Worm (Caenorhabditis elegans) whole organism, young adult: ENCODE measurements around the gene srh-246.

Experiments used
- C06A6.2 ChIP-seq: fragments of 200-800 bp; sonication (Bioruptor generic); conservative IDR thresholded peaks from 2 replicates; pipeline ENCODE4 v1.3.6; 2022; ENCODE audit warnings: missing genetic modification characterization, missing compliant biosample characterization
- D2030.7 ChIP-seq: fragments of 200-800 bp; sonication (Bioruptor generic); IDR thresholded peaks from 2 replicates; pipeline ENCODE4 v1.3.6; 2022; ENCODE audit warnings: missing genetic modification reagents, missing genetic modification characterization, missing compliant biosample characterization
- F33H1.4 ChIP-seq: fragments of 200-800 bp; sonication (Bioruptor generic); IDR thresholded peaks from 2 replicates; pipeline ENCODE4 v1.3.6; 2022; ENCODE audit warnings: missing genetic modification reagents, missing genetic modification characterization, missing compliant biosample characterization
- F39B2.1 ChIP-seq: fragments of 200-800 bp; sonication (Bioruptor generic); IDR thresholded peaks from 2 replicates; pipeline ENCODE4 v1.3.6; 2022; ENCODE audit warnings: missing genetic modification reagents, missing genetic modification characterization, missing compliant biosample characterization
- F55B11.4 ChIP-seq: sonication (generic microtip); optimal IDR thresholded peaks from 2 replicates; lab custom pipeline; 2016; ENCODE audit warnings: missing compliant biosample characterization, missing genetic modification characterization, borderline replicate concordance; ENCODE audit not compliant: insufficient read depth
- F57C9.4 ChIP-seq: sonication (generic microtip); optimal IDR thresholded peaks from 2 replicates; lab custom pipeline; 2017; ENCODE audit warnings: mild to moderate bottlenecking, missing genetic modification characterization, missing compliant biosample characterization
- T26A5.8 ChIP-seq: sonication (generic microtip); optimal IDR thresholded peaks from 2 replicates; lab custom pipeline; 2016; ENCODE audit warnings: missing genetic modification characterization, missing compliant biosample characterization
- Y79H2A.3 ChIP-seq: fragments of 200-800 bp; sonication (Bioruptor generic); conservative IDR thresholded peaks from 2 replicates; pipeline ENCODE4 v1.3.6; 2022; ENCODE audit warnings: missing genetic modification reagents, missing genetic modification characterization, missing compliant biosample characterization
- Y95B8A.8 ChIP-seq: fragments of 200-800 bp; sonication (Bioruptor generic); IDR thresholded peaks from 2 replicates; pipeline ENCODE4 v1.3.6; 2022; ENCODE audit warnings: missing genetic modification reagents, missing genetic modification characterization, missing compliant biosample characterization
- ccch-3 ChIP-seq: fragments of 200-800 bp; sonication (Bioruptor generic); optimal IDR thresholded peaks from 2 replicates; lab custom pipeline; 2018; ENCODE audit warnings: mild to moderate bottlenecking, missing genetic modification characterization, missing compliant biosample characterization
- ceh-100 ChIP-seq: fragments of 200-800 bp; sonication (Bioruptor generic); IDR thresholded peaks from 2 replicates; pipeline ENCODE4 v1.3.6; 2022; ENCODE audit warnings: missing genetic modification reagents, missing genetic modification characterization, missing compliant biosample characterization
- egl-18 ChIP-seq: fragments of 200-800 bp; sonication (Bioruptor generic); IDR thresholded peaks from 2 replicates; pipeline ENCODE4 v1.3.6; 2022; ENCODE audit warnings: missing genetic modification reagents, missing genetic modification characterization, missing compliant biosample characterization
- ets-4 ChIP-seq: fragments of 200-800 bp; sonication (Bioruptor generic); optimal IDR thresholded peaks from 2 replicates; lab custom pipeline; 2018; ENCODE audit warnings: mild to moderate bottlenecking, missing genetic modification characterization, missing compliant biosample characterization
- him-1 ChIP-seq: sonication (generic microtip); optimal IDR thresholded peaks from 2 replicates; lab custom pipeline; 2016; ENCODE audit warnings: missing genotype, missing genetic modification reagents, missing genetic modification characterization, missing compliant biosample characterization
- hlh-12 ChIP-seq: sonication (generic microtip); optimal IDR thresholded peaks from 2 replicates; lab custom pipeline; 2016; ENCODE audit warnings: missing genetic modification characterization, missing compliant biosample characterization
- hmg-1.2 ChIP-seq: fragments of 200-800 bp; sonication (Bioruptor generic); IDR thresholded peaks from 2 replicates; pipeline ENCODE4 v1.3.6; 2022; ENCODE audit warnings: missing genetic modification reagents, missing genetic modification characterization, missing compliant biosample characterization
- let-526 ChIP-seq: fragments of 200-800 bp; sonication (Bioruptor generic); IDR thresholded peaks from 2 replicates; pipeline ENCODE4 v1.3.6; 2022; ENCODE audit warnings: missing genetic modification reagents, missing genetic modification characterization, missing compliant biosample characterization
- let-607 ChIP-seq, 2 experiments: fragments of 200-800 bp in 1 of 2; sonication (Bioruptor generic) in 1 of 2; sonication (generic microtip) in 1 of 2; optimal IDR thresholded peaks; 2 replicates each; lab custom pipeline; 2016 to 2018; ENCODE audit warnings: mild to moderate bottlenecking in 2 of 2, missing compliant biosample characterization in 2 of 2, missing genetic modification characterization in 2 of 2, moderate library complexity in 2 of 2, missing genotype in 1 of 2
- lin-40 ChIP-seq: sonication (generic microtip); optimal IDR thresholded peaks from 2 replicates; lab custom pipeline; 2016; ENCODE audit warnings: missing genetic modification characterization, mild to moderate bottlenecking, missing compliant biosample characterization, missing genotype, missing genetic modification reagents
- lin-54 ChIP-seq: fragments of 200-800 bp; sonication (Bioruptor generic); optimal IDR thresholded peaks from 2 replicates; lab custom pipeline; 2018; ENCODE audit warnings: mild to moderate bottlenecking, missing genetic modification characterization, missing compliant biosample characterization
- lsl-1 ChIP-seq: fragments of 200-800 bp; sonication (Bioruptor generic); optimal IDR thresholded peaks from 2 replicates; lab custom pipeline; 2018; ENCODE audit warnings: mild to moderate bottlenecking, missing genetic modification characterization, moderate library complexity, missing compliant biosample characterization
- madf-10 ChIP-seq: sonication (generic microtip); optimal IDR thresholded peaks from 2 replicates; lab custom pipeline; 2016; ENCODE audit warnings: mild to moderate bottlenecking, missing genetic modification characterization, missing compliant biosample characterization
- nfya-1 ChIP-seq: sonication (generic microtip); optimal IDR thresholded peaks from 2 replicates; lab custom pipeline; 2017; ENCODE audit warnings: antibody characterized with exemption, missing compliant biosample characterization, missing genetic modification characterization, borderline replicate concordance; ENCODE audit not compliant: insufficient read depth
- nhr-179 ChIP-seq: sonication (generic microtip); optimal IDR thresholded peaks from 2 replicates; lab custom pipeline; 2016; ENCODE audit warnings: mild to moderate bottlenecking, missing genetic modification characterization, missing compliant biosample characterization
- nhr-80 ChIP-seq: sonication (generic microtip); optimal IDR thresholded peaks from 2 replicates; lab custom pipeline; 2016; ENCODE audit warnings: missing genetic modification characterization, missing compliant biosample characterization
- rec-8 ChIP-seq, 2 experiments: sonication (generic microtip); optimal IDR thresholded peaks; 2 replicates each; lab custom pipeline; 2016; ENCODE audit warnings: mild to moderate bottlenecking in 2 of 2, missing genetic modification characterization in 2 of 2, missing genetic modification reagents in 2 of 2, missing genotype in 2 of 2, missing biosample characterization in 1 of 2, missing compliant biosample characterization in 1 of 2, moderate library complexity in 1 of 2
- rpc-1 ChIP-seq, 2 experiments: fragments of 150-350 bp in 1 of 2; sonication (generic microtip) in 1 of 2; optimal IDR thresholded peaks; 2 replicates each; lab custom pipeline; 2014 to 2018; ENCODE audit warnings: missing biosample characterization in 1 of 2, missing genetic modification characterization in 1 of 2, missing genetic modification reagents in 1 of 2, missing genotype in 1 of 2
- sdz-38 ChIP-seq: sonication (generic microtip); optimal IDR thresholded peaks from 2 replicates; lab custom pipeline; 2016; ENCODE audit warnings: missing genotype, missing genetic modification characterization, missing compliant biosample characterization
- sea-2 ChIP-seq: fragments of 200-800 bp; sonication (Bioruptor generic); IDR thresholded peaks from 2 replicates; pipeline ENCODE4 v1.3.6; 2022; ENCODE audit warnings: missing genetic modification characterization, missing compliant biosample characterization
- snpc-1.1 ChIP-seq: sonication (generic microtip); optimal IDR thresholded peaks from 2 replicates; lab custom pipeline; 2017; ENCODE audit warnings: missing genetic modification characterization, mild to moderate bottlenecking, missing compliant biosample characterization, antibody characterized with exemption, moderate library complexity, missing genotype, missing genetic modification reagents; ENCODE audit not compliant: insufficient read depth
- snpc-1.3 ChIP-seq: sonication (generic microtip); optimal IDR thresholded peaks from 2 replicates; lab custom pipeline; 2017; ENCODE audit warnings: missing genetic modification characterization, mild to moderate bottlenecking, missing compliant biosample characterization, antibody characterized with exemption, moderate library complexity, missing genotype, missing genetic modification reagents; ENCODE audit not compliant: insufficient read depth
- somi-1 ChIP-seq: fragments of 200-800 bp; sonication (Bioruptor generic); optimal IDR thresholded peaks from 2 replicates; lab custom pipeline; 2018; ENCODE audit warnings: mild to moderate bottlenecking, missing genetic modification characterization, missing compliant biosample characterization
- tbx-9 ChIP-seq: sonication (generic microtip); optimal IDR thresholded peaks from 2 replicates; lab custom pipeline; 2016; ENCODE audit warnings: borderline replicate concordance, missing genetic modification characterization, inconsistent platforms, missing compliant biosample characterization
- zfh-2 ChIP-seq: fragments of 200-800 bp; sonication (Bioruptor generic); conservative IDR thresholded peaks from 2 replicates; pipeline ENCODE4 v1.3.6; 2022; ENCODE audit warnings: missing genetic modification reagents, missing genetic modification characterization, missing compliant biosample characterization
- ztf-3 ChIP-seq: fragments of 200-800 bp; sonication (Bioruptor generic); optimal IDR thresholded peaks from 2 replicates; lab custom pipeline; 2018; ENCODE audit warnings: mild to moderate bottlenecking, missing genetic modification characterization, missing compliant biosample characterization

srh-246 gene

DNA sequence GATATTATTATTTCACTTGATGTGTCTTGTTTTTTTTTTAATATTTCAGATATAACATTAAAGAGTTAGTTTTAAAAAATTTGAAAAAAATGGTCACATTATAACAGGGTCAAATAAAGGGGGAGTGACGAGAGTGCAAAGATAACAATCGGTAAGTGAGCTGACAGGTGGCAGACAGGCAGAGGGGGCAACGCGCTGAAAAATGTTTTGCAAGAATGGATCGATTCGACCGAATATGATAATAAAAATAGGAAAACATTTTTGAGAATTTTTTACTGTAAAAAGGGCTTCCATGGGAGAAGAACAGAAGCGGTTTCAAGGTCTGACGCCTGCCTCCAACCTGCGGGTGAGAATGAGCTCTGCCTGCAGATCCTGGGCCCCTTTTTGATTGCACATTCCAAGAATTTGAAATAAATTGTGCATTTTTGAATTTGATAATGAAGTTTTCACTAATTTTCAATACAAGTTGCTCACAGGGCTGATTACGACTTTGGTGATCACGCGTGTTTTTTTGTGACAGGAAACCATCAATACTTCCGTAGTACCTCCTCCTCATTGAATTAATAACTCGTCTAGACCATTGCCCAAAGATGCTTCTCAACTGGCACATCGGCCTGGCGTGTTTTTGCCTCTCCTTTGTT, 42.0 kb upstream of the srh-246 start, which contains the start of the genes ugt-29 and srx-5:
Gene ugt-29, minus strand, starts transcription at position 101 of the 641 bp plus-strand sequence.
Gene srx-5, plus strand, starts transcription at position 591 of the 641 bp plus-strand sequence.
- TF ChIP-seq nhr-80 (tag; lab: Kevin White, UChicago) = peak; percentile 39
- no peak for TF ChIP-seq ceh-100 (GFP tag; lab: Robert Waterston, UW)
- TF ChIP-seq zfh-2 (GFP tag; lab: Robert Waterston, UW) = no peak
- TF ChIP-seq, all 124 proteins: peak for 1

- no peak for TF ChIP-seq rpc-1 (optimal IDR thresholded peaks at IDR 0.05; lab: Kevin White, UChicago)
- TF ChIP-seq rpc-1 (tag; optimal IDR thresholded peaks at IDR 0.05; lab: Kevin White, UChicago) = no peak
- no peak for TF ChIP-seq somi-1 (GFP tag; lab: Kevin White, UChicago)
- no peak for TF ChIP-seq F57C9.4 (tag; lab: Kevin White, UChicago)
- no peak for TF ChIP-seq ets-4 (GFP tag; lab: Kevin White, UChicago)
- TF ChIP-seq sea-2 (GFP tag; lab: Robert Waterston, UW) = no peak
- TF ChIP-seq T26A5.8 (tag; lab: Kevin White, UChicago) = no peak
- TF ChIP-seq lin-40 = no peak
- TF ChIP-seq sdz-38 (tag; lab: Kevin White, UChicago) = no peak
- TF ChIP-seq F33H1.4 = no peak
- no peak for TF ChIP-seq ztf-3 (GFP tag; lab: Kevin White, UChicago)
- TF ChIP-seq tbx-9 = no peak
- no peak for TF ChIP-seq Y79H2A.3 (GFP tag; lab: Robert Waterston, UW)
- no peak for TF ChIP-seq F55B11.4
Observed at ce11 chrV:699051-699450, 41.5 kb upstream of the srh-246 start.

- TF ChIP-seq egl-18 (GFP tag; lab: Robert Waterston, UW) = no peak
- no peak for TF ChIP-seq let-526 (GFP tag; lab: Robert Waterston, UW)
- TF ChIP-seq snpc-1.3 (tag; lab: Kevin White, UChicago) = no peak
- TF ChIP-seq F39B2.1 (GFP tag; lab: Robert Waterston, UW) = no peak
- no peak for TF ChIP-seq snpc-1.1
- TF ChIP-seq C06A6.2 = no peak
- TF ChIP-seq nhr-179 (tag; lab: Kevin White, UChicago) = no peak
- no peak for TF ChIP-seq rec-8 (tag; optimal IDR thresholded peaks at IDR 0.05; lab: Kevin White, UChicago)
- no peak for TF ChIP-seq lin-54
- no peak for TF ChIP-seq hmg-1.2 (GFP tag; lab: Robert Waterston, UW)
- no peak for TF ChIP-seq nfya-1 (tag; lab: Kevin White, UChicago)
- TF ChIP-seq hlh-12 (tag; lab: Kevin White, UChicago) = no peak
- no peak for TF ChIP-seq D2030.7
- TF ChIP-seq madf-10 = no peak
- no peak for TF ChIP-seq ccch-3 (GFP tag; lab: Kevin White, UChicago)
- no peak for TF ChIP-seq Y95B8A.8 (GFP tag; lab: Robert Waterston, UW)
- TF ChIP-seq him-1 (tag; lab: Kevin White, UChicago) = no peak
- TF ChIP-seq ceh-100 (GFP tag; lab: Robert Waterston, UW) = no peak
- TF ChIP-seq lsl-1 (GFP tag; lab: Kevin White, UChicago) = no peak
- TF ChIP-seq let-607 (tag; optimal IDR thresholded peaks at IDR 0.05; lab: Kevin White, UChicago) = no peak
Observed at ce11 chrV:695914-696313, 38.3 kb upstream of the srh-246 start, which contains the start of gene srj-52. srj-52 (minus strand) TSS chrV:696014.
